Fruit fly (Drosophila melanogaster): ENCODE data around the gene CG17242.

CG17242 gene

DNA sequence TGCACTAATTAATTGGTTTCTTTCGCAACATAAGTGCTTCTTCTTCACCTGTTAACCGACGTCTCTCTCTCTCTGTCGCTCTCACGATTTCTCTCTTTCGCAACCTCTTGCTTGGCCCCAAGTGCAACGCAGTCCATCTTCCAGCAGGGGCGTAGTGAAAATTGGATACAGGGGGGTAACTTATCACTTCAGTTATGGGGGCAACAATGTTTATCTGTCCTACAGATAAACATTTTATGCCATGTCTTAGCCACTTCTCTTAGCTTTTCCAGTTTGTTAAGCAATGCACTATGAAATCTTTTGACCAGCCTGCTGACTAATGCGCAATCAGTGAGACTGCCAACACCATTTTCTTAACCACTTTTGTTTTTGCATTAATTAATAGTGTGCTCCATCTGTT, 41.6 kb downstream of the CG17242 start (continued):
- TF ChIP-seq chn (GFP tag; optimal IDR thresholded peaks at IDR 0.05) (peak; percentile 18), HLH54F (GFP tag; optimal IDR thresholded peaks at IDR 0.05) (peak; percentile 10), fru (optimal IDR thresholded peaks at IDR 0.05) (no peak), CG12391 (tag; optimal IDR thresholded peaks at IDR 0.05) (peak; percentile 37), Spps (tag; optimal IDR thresholded peaks at IDR 0.05) (no peak), pum (GFP tag; optimal IDR thresholded peaks at IDR 0.05) (no peak), croc (GFP tag; conservative IDR thresholded peaks at IDR 0.05) (no peak), CG4328 (GFP tag; optimal IDR thresholded peaks at IDR 0.05) (peak; percentile 30), so (GFP tag; IDR thresholded peaks at IDR 0.05) (peak; percentile 61; the same call in 1 of the 3 replicates), dmrt99B (tag; optimal IDR thresholded peaks at IDR 0.05) (peak; percentile 72), tio (GFP tag; optimal IDR thresholded peaks at IDR 0.05) (no peak), CG3281 (GFP tag; optimal IDR thresholded peaks at IDR 0.05) (peak; percentile 13), prd (optimal IDR thresholded peaks at IDR 0.05) (no peak), prd (GFP tag; IDR thresholded peaks at IDR 0.05) (peak; percentile 51; the same call in 2 of the 3 replicates), CG1529 (GFP tag; optimal IDR thresholded peaks at IDR 0.05) (no peak)

DNA sequence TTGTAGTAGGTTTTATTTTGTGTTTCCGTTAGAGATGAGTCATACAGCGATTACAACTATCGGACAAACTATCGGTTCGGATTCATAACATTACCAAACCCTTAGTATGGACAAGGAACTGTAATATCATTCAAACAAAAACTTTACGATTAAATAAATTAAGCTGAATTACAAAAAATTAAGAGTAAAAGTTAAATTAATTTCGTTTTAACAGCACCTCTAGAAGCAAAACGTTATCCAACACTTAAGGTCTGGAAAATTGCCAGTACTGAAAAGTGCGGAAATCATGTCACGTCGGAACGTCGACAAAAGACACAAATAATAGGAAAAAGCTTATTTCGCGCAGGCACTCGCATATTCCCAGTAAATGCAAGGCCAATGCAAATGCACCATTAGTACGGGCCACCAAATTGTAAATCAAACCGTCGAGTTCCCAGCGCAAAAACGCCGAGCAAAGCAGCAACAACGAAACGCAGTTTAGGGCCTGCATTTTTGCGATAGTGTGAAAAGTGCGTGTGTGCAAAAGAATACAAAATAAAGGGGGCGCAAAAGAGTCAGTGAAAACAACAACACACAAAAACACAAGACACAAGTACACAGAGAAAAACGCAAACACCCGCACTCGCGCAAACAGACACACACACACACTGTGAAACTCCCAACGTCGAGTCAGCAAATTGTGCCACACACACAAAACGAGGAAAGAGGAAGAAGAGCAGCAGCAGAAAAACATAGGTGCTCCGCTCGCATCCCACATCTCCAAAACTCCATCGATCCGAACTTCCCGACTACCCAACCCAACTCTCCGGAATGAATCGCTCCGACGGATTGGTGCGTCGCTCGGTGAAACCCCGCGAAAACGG, 42.5 kb downstream of the CG17242 start, which contains the start of the genes CG15387 and sau:
Gene CG15387, minus strand, starts transcription at position 36 of the 863 bp plus-strand sequence.
Gene sau, plus strand, starts transcription at position 84 of the 863 bp plus-strand sequence.
- TF ChIP-seq CG10565 (GFP tag; optimal IDR thresholded peaks at IDR 0.05) (no peak), ken (GFP tag; IDR thresholded peaks at IDR 0.05) (peak; percentile 86), wdn (GFP tag; IDR thresholded peaks at IDR 0.05) (peak; percentile 73; the same call in 1 of the 2 replicates), bcd (GFP tag; optimal IDR thresholded peaks at IDR 0.05) (peak; percentile 82), nerfin-1 (tag; optimal IDR thresholded peaks at IDR 0.05) (peak; percentile 83), zen (tag; optimal IDR thresholded peaks at IDR 0.05) (peak; percentile 83), prd (optimal IDR thresholded peaks at IDR 0.05) (no peak), prd (GFP tag; IDR thresholded peaks at IDR 0.05) (peak; percentile 88), CG11696 (GFP tag; IDR thresholded peaks at IDR 0.05) (no peak), fd64A (GFP tag; optimal IDR thresholded peaks at IDR 0.05) (peak; percentile 32), pb (GFP tag; optimal IDR thresholded peaks at IDR 0.05) (peak; percentile 86), CG31365 (tag; optimal IDR thresholded peaks at IDR 0.05) (no peak), CG12391 (tag; optimal IDR thresholded peaks at IDR 0.05) (peak; percentile 95), CG10959 (GFP tag; IDR thresholded peaks at IDR 0.05) (peak; percentile 65), oc (tag; optimal IDR thresholded peaks at IDR 0.05) (peak; percentile 60), CG33213 (GFP tag; optimal IDR thresholded peaks at IDR 0.05) (peak; percentile 89), psq (GFP tag; optimal IDR thresholded peaks at IDR 0.05) (peak; percentile 71), ham (GFP tag; IDR thresholded peaks at IDR 0.05) (no peak), D19A (tag; optimal IDR thresholded peaks at IDR 0.05) (peak; percentile 66), ab (GFP tag; optimal IDR thresholded peaks at IDR 0.05) (no peak), CG17361 (GFP tag; IDR thresholded peaks at IDR 0.05) (peak; percentile 89), bowl (GFP tag; IDR thresholded peaks at IDR 0.05) (no peak), CG10543 (GFP tag; optimal IDR thresholded peaks at IDR 0.05) (peak; percentile 94), ro (GFP tag; IDR thresholded peaks at IDR 0.05) (peak; percentile 47; the same call in 1 of the 2 replicates), sc (optimal IDR thresholded peaks at IDR 0.05) (no peak), sc (GFP tag; optimal IDR thresholded peaks at IDR 0.05) (peak; percentile 64), abd-A (tag; optimal IDR thresholded peaks at IDR 0.05) (no peak), CG15011 (GFP tag; optimal IDR thresholded peaks at IDR 0.05) (peak; percentile 73), stwl (tag; optimal IDR thresholded peaks at IDR 0.05) (peak; percentile 93), cad (GFP tag; optimal IDR thresholded peaks at IDR 0.05) (no peak), ems (GFP tag; optimal IDR thresholded peaks at IDR 0.05) (peak; percentile 87), Lhr (GFP tag; optimal IDR thresholded peaks at IDR 0.05) (peak; percentile 76), CG7839 (tag; optimal IDR thresholded peaks at IDR 0.05) (peak; percentile 85), CG14050 (GFP tag; IDR thresholded peaks at IDR 0.05) (peak; percentile 71), CG13775 (GFP tag; optimal IDR thresholded peaks at IDR 0.05) (peak; percentile 93), luna (GFP tag; optimal IDR thresholded peaks at IDR 0.05) (peak; percentile 87), gsb-n (tag; optimal IDR thresholded peaks at IDR 0.05) (peak; percentile 81)

All from whole organism, embryonic.